Fruit fly (Drosophila melanogaster) whole organism, adult: ENCODE measurements around the gene Msh6.

ENCODE experiments used
- CG11617 ChIP-seq: fragments of 200-800 bp; sonication (Bioruptor generic); optimal IDR thresholded peaks from 2 replicates; lab custom pipeline; 2017; ENCODE audit warnings: mild to moderate bottlenecking, missing biosample characterization, missing genetic modification reagents, missing genetic modification characterization
- CG12768 ChIP-seq: fragments of 200-800 bp; sonication (Bioruptor generic); optimal IDR thresholded peaks from 2 replicates; lab custom pipeline; 2017; ENCODE audit warnings: missing biosample characterization, missing genetic modification characterization, mild to moderate bottlenecking, moderate library complexity, missing genetic modification reagents
- CG14711 ChIP-seq: fragments of 200-800 bp; sonication (Bioruptor generic); optimal IDR thresholded peaks from 2 replicates; lab custom pipeline; 2018; ENCODE audit warnings: missing biosample characterization, mild to moderate bottlenecking, missing genetic modification characterization, moderate library complexity
- CG7101 ChIP-seq: fragments of 200-800 bp; sonication (Bioruptor generic); optimal IDR thresholded peaks from 2 replicates; lab custom pipeline; 2018; ENCODE audit warnings: missing biosample characterization, mild to moderate bottlenecking, missing genetic modification characterization, moderate library complexity
- Clk ChIP-seq: fragments of 200-800 bp; sonication (Bioruptor generic); optimal IDR thresholded peaks from 2 replicates; lab custom pipeline; 2017; ENCODE audit warnings: missing biosample characterization, missing genetic modification characterization
- Hr96 ChIP-seq: fragments of 200-800 bp; sonication (Bioruptor generic); optimal IDR thresholded peaks from 2 replicates; lab custom pipeline; 2016; ENCODE audit warnings: missing biosample characterization, missing genetic modification characterization
- Mnt ChIP-seq: fragments of 200-800 bp; sonication (Bioruptor generic); optimal IDR thresholded peaks from 2 replicates; lab custom pipeline; 2016; ENCODE audit warnings: missing biosample characterization, mild to moderate bottlenecking, missing genetic modification characterization
- bab1 ChIP-seq: fragments of 200-800 bp; sonication (Bioruptor generic); optimal IDR thresholded peaks from 3 replicates; lab custom pipeline; 2019; ENCODE audit warnings: missing biosample characterization, mild to moderate bottlenecking, missing genetic modification characterization, moderate library complexity
- cic ChIP-seq: fragments of 200-800 bp; sonication (Bioruptor generic); optimal IDR thresholded peaks from 2 replicates; lab custom pipeline; 2017; ENCODE audit warnings: missing biosample characterization, mild to moderate bottlenecking, missing genetic modification characterization, moderate library complexity
- cnc ChIP-seq, 2 experiments: fragments of >200 bp; optimal IDR thresholded peaks; 2 replicates each; lab custom pipeline; 2017
- kay ChIP-seq: fragments of 200-800 bp; sonication (Bioruptor generic); peaks from one replicate; lab custom pipeline; 2016; ENCODE audit warnings: missing biosample characterization, missing genetic modification characterization, borderline replicate concordance
- pad ChIP-seq: fragments of 200-800 bp; sonication (Bioruptor generic); optimal IDR thresholded peaks from 3 replicates; lab custom pipeline; 2017; ENCODE audit warnings: missing biosample characterization, missing genetic modification characterization, mild to moderate bottlenecking, moderate library complexity, missing genetic modification reagents
- toe ChIP-seq: fragments of 200-800 bp; sonication (Bioruptor generic); optimal IDR thresholded peaks from 2 replicates; lab custom pipeline; 2016; ENCODE audit warnings: missing biosample characterization, missing genetic modification characterization

- TF ChIP-seq CG12768 (no peak), toe (no peak), Mnt (GFP tag; lab: Kevin White, UChicago) (no peak), CG14711 (tag; lab: Kevin White, UChicago) (no peak), bab1 (GFP tag; lab: Kevin White, UChicago) (no peak), pad (GFP tag; lab: Kevin White, UChicago) (no peak), kay (GFP tag; lab: Kevin White, UChicago) (no peak), cnc (optimal IDR thresholded peaks at IDR 0.05; lab: Kevin White, UChicago) (no peak), Clk (GFP tag; lab: Kevin White, UChicago) (no peak), cic (GFP tag; lab: Kevin White, UChicago) (no peak), CG11617 (no peak), CG7101 (tag; lab: Kevin White, UChicago) (no peak), Hr96 (no peak)
Observed at dm6 chr3L:15125717-15126116, 32.6 kb downstream of the Msh6 start.
